Fruit fly (Drosophila melanogaster) whole organism, embryonic: Measurements from ENCODE around the gene Coq2.

Experiments
- CG11696 ChIP-seq: fragments of 200-800 bp; sonication (Bioruptor generic); IDR thresholded peaks from 2 replicates; pipeline ENCODE4 v1.3.6; 2022; ENCODE audit warnings: missing biosample characterization, missing genetic modification characterization
- CG17912 ChIP-seq: fragments of 200-800 bp; sonication (Bioruptor generic); optimal IDR thresholded peaks from 2 replicates; lab custom pipeline; 2018; ENCODE audit warnings: missing biosample characterization, mild to moderate bottlenecking, missing genetic modification characterization
- CG18764 ChIP-seq: fragments of 200-800 bp; sonication (Bioruptor generic); optimal IDR thresholded peaks from 3 replicates; lab custom pipeline; 2016; ENCODE audit warnings: missing biosample characterization, missing genetic modification characterization
- CG2678 ChIP-seq: fragments of 200-800 bp; sonication (Bioruptor generic); optimal IDR thresholded peaks from 3 replicates; lab custom pipeline; 2019; ENCODE audit warnings: missing biosample characterization, mild to moderate bottlenecking, missing genetic modification characterization, moderate library complexity
- Dip3 ChIP-seq: fragments of 200-800 bp; sonication (Bioruptor generic); optimal IDR thresholded peaks from 3 replicates; lab custom pipeline; 2016; ENCODE audit warnings: missing biosample characterization, missing genetic modification characterization
- Sin3A ChIP-seq: fragments of >200 bp; optimal IDR thresholded peaks from 2 replicates; lab custom pipeline; 2018
- Sox102F ChIP-seq: fragments of 200-800 bp; sonication (Bioruptor generic); optimal IDR thresholded peaks from 2 replicates; lab custom pipeline; 2018; ENCODE audit warnings: missing biosample characterization, mild to moderate bottlenecking, missing genetic modification characterization, moderate library complexity
- Vsx1 ChIP-seq: fragments of 200-800 bp; sonication (Bioruptor generic); optimal IDR thresholded peaks from 2 replicates; lab custom pipeline; 2017; ENCODE audit warnings: missing biosample characterization, mild to moderate bottlenecking, missing genetic modification characterization, missing genetic modification reagents

DNA sequence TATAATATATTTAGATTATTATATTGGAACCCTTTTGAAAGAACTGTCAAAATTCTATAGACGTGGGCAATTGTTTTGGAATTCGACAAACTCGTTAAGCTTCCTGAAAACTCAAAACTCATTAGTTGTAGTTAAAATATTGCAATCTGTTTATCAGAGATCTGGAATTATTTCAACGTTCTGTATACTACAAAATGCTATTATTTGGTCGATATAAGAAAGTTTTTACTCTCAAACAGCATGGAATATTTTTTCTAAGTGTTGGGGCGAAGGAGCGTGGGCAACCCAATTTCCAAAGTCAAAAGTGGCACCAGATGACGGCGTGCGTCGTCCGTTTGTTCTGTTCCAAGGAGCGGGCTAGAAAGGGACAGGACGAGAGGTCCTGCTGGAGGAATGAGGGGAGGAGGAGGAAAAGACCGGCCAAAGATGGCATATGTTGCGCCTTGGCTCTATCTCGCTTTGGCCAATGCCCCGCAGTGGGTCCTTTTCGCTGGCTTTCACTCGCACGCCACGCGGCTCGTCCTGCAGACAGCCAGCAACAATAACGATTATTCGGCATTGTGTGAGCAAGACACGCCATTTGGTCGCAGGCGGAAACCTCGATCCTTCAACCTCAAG lies 30.5 kb downstream of the Coq2 start:
- TF ChIP-seq CG17912 (GFP tag; lab: Kevin White, UChicago), result no peak
- TF ChIP-seq CG2678 (tag; lab: Kevin White, UChicago), result no peak
- TF ChIP-seq Dip3, result no peak
- no peak for TF ChIP-seq Sox102F (GFP tag; lab: Kevin White, UChicago)
- TF ChIP-seq Vsx1 (GFP tag; lab: Kevin White, UChicago), result no peak
- TF ChIP-seq CG11696, result no peak
- TF ChIP-seq Sin3A (lab: Kevin White, UChicago), result no peak
- TF ChIP-seq CG18764 (GFP tag; lab: Kevin White, UChicago), result no peak
